Worm (Caenorhabditis elegans): ENCODE measurements around the gene his-61.

DNA sequence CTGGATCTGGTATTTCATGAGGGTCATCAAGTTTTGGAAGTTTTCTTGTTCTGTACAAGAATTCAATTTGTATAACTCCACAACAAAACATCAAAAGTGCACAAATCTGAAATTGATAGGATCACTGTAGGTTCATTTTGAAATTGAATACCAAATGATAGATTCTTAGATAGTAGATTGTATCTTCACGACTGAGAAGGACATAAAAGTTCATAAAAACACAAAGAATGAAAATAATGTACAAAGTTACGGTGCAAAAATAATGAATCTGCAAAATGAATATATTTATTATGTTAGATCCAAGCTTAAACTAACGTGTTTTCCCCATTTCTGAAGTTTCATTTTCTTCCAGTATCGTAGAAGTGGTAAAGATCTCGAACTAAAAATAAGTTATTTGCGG, 14.9 kb upstream of the his-61 start:
- TF ChIP-seq B0310.2 (tag; optimal IDR thresholded peaks at IDR 0.05) (no peak), pes-1 (GFP tag; IDR thresholded peaks at IDR 0.05) (no peak), ama-1 (optimal IDR thresholded peaks at IDR 0.05) (no peak), ceh-36 (tag; optimal IDR thresholded peaks at IDR 0.05) (no peak), flt-1 (GFP tag; IDR thresholded peaks at IDR 0.05) (no peak), hmg-4 (GFP tag; optimal IDR thresholded peaks at IDR 0.05) (no peak), scrt-1 (GFP tag; IDR thresholded peaks at IDR 0.05) (no peak), aly-1 (tag; optimal IDR thresholded peaks at IDR 0.05) (no peak), tbx-37 (GFP tag; conservative IDR thresholded peaks at IDR 0.05) (no peak), sea-1 (GFP tag; conservative IDR thresholded peaks at IDR 0.05) (no peak), tbx-11 (GFP tag; IDR thresholded peaks at IDR 0.05) (no peak)

All from whole organism, early embryonic.